Fruit fly (Drosophila melanogaster): ENCODE results near the gene CG45263.
A peak's percentile ranks its signal among the peaks of the same experiment; 100 is the strongest.

The CG45263 gene

DNA sequence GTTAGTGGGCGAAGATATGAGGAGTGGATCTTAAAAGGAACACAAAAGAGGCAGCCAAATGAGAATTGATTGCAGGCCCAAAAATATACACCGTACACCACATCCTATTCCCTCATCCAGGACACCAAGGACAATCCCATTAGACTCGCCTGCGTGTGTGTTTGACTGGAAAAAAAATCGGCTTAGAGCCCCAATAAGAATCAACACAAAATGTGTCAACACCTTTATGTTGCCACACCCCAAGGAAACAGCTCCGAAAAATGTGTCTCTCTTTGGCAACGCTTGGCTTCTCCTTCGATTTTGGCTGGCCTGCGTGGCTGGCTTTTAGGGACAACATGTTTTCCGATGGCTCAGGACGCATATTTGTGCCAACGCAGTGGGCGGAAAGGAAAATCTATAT, 13.5 kb downstream of the CG45263 start:
- TF ChIP-seq CTCF (optimal IDR thresholded peaks at IDR 0.05) (peak in 1 of 2 experiments; percentile 20), CG8478 (optimal IDR thresholded peaks at IDR 0.05) (no peak)

DNA sequence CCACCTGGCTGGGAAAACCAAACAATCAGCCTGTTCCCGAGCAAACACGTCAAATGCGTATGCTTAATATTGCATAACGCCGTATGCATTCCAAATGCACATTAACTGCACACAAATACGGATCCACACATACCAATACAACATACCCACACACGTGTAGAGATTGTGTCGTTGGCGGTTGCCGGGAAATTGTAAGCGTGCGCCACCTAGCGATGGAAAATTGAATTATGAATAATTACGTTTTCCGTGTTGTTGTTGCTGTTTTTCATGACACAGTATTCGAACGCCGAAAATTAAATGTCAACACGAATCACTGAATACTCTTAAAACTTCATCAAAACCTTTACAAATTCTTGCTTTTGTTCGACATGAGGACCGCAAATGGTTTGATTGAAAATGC, 21.0 kb downstream of the CG45263 start:
- TF ChIP-seq CTCF (optimal IDR thresholded peaks at IDR 0.05) (peak; percentile 79 to 83), CG8478 (optimal IDR thresholded peaks at IDR 0.05) (no peak)

DNA sequence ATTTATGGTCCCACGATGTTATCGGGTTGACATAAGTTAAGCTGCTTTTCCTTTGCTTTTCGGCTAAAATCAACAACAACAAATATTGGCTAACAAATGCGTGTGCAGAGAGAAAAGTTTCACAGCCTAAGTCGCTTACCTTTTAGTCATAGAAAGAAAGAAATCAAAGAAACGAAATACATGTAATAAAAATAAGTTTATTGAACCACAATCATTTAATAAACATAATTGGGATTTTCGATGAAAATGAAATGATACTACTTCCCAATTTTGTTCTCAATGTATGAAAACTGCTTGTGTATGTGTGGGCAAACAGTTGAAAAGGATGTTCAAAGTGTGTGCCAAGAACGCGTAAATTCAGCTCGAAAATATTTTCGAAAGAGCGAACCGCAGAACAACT, 24.1 kb downstream of the CG45263 start:
- TF ChIP-seq CTCF (optimal IDR thresholded peaks at IDR 0.05) (no peak), CG8478 (optimal IDR thresholded peaks at IDR 0.05) (no peak)

DNA sequence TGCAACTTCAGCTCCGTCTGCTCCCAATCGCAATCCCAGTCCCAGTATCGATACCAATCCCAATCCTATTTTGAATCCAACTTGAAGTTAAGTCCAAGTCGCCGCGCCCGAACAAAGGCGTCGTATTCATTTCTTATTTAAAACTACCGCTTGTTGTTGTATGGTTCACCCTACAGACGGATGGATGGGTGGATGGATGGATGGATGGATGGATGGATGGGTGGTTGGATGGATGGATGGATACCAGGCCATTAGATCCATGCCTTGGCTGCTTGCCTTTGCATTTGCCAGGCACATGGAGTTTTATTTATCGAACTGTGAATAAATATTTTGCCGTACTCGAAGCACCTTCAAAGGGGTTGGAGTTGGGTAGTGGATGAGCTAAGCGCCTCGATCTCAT, 28.5 kb downstream of the CG45263 start:
- no peak for TF ChIP-seq CTCF (optimal IDR thresholded peaks at IDR 0.05)
- no peak for TF ChIP-seq CG8478 (optimal IDR thresholded peaks at IDR 0.05)

DNA sequence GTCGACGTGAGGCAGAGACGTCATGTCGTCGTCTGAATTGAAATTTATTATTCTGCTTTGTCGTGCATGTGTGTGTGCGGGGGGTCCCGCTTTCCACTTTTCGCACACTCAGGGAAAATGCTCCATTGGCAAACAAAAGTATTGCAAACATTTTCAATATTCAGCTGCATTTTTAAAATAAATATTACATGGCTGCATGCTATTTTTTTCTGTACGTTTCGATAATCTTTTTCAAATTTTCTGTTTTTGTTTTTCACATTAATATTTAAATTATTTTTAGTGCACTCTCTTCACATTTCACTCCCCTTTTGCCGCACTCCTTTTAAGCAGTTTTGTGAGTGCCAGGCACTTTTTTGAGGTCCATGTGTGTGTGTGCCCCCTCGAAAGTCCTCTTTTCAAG, 32.0 kb downstream of the CG45263 start:
- no peak for TF ChIP-seq CG8478 (optimal IDR thresholded peaks at IDR 0.05)
- TF ChIP-seq CTCF (optimal IDR thresholded peaks at IDR 0.05), result no peak

DNA sequence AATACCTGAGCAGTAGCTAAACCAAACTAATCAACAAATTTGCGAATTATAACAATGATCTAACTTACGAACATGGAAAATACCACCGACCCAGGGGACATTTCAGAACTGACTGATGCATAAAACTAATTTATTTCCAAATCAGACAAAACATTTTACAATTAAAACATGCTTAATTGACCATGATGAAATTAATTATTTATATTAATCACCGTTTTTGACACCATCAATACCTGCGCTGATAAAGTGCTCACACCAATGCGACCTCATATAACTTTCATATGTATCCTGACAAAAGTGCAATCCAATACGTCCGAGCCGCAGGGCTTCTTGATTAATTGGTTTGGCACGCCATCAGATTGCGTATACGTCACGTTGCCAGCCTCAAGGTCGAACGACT, 56.9 kb downstream of the CG45263 start, which contains the start of gene Obp85a:
TSS of gene Obp85a (minus strand) at position 101 of the 400 bp plus-strand sequence.
- TF ChIP-seq CG8478 (optimal IDR thresholded peaks at IDR 0.05) (no peak), CTCF (optimal IDR thresholded peaks at IDR 0.05) (no peak)

DNA sequence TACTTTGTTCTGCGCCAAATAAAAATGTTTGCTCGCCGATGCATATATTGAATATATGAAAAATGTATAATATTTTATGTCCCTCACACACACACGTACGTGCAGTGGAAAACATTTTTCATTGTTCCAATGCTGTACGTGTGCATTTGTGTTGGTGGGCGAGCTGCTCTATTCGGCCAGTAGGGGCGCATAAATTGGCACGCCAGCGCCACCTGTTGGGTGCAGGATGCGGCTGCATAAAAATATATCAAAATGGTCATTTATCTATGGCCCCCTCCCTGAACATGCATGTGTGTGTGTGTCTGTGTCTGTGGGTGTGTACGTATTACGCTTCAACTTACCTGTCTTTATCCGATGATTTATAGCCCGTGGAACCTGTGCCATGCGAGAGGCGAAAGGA, 87.8 kb downstream of the CG45263 start:
- TF ChIP-seq CG8478 (optimal IDR thresholded peaks at IDR 0.05) (no peak), CTCF (optimal IDR thresholded peaks at IDR 0.05) (peak; percentile 85 to 87)

DNA sequence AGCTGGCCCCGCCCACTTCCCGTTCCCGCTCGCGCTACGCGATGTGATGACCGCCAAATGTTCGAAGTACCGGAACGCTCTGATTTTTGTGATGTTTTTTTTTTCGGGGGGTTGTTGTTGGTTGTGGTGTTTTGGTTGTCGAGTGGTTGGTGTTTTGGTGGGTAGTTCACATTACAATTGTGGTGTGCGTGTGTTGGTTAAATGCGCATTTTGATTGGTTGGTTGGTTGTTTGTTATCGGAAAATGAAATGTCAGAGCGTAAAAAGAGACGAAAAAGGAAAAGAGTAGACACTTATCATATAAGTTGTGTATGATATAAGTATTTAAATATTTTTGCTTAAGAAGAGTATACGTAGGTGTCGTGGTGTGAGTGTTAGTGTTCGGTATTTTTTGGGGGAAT, 108.9 kb downstream of the CG45263 start:
- TF ChIP-seq CTCF (optimal IDR thresholded peaks at IDR 0.05), result no peak
- no peak for TF ChIP-seq CG8478 (optimal IDR thresholded peaks at IDR 0.05)

DNA sequence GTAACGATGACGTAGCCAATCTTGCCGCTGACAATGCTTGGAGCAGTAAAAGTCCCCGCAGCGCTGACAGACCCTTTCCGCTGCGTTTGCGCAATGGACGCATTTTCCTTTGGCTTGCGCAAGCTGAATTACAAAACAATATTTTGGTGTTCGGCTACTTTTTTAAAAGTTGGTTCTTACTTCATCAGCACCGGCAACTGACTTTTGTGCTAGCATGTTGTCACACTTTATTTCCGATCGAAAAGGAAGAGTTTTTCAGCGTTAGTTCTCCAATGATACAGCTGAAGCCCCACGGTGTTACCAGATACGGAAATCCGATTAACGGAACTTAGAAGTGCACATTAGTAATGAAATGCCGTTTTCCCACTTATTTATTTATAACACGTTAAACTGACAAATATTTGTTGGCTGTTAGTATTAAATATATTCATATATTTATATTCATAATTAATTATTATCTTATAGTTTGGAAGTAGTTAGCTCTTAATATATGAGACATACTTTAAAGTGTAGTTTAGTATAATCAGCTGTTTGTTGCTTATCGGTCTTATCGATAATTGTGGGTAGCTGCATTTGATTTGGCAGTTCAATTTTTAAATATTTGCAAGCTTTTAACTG, 115.0 kb downstream of the CG45263 start, which contains the start of the genes Veneno and CG7963:
TSS of gene Veneno (minus strand) at position 296 of the 618 bp plus-strand sequence.
TSS of gene CG7963 (plus strand) at position 568 of the 618 bp plus-strand sequence.
- TF ChIP-seq CG8478 (optimal IDR thresholded peaks at IDR 0.05), result no peak
- no peak for TF ChIP-seq CTCF (optimal IDR thresholded peaks at IDR 0.05)

DNA sequence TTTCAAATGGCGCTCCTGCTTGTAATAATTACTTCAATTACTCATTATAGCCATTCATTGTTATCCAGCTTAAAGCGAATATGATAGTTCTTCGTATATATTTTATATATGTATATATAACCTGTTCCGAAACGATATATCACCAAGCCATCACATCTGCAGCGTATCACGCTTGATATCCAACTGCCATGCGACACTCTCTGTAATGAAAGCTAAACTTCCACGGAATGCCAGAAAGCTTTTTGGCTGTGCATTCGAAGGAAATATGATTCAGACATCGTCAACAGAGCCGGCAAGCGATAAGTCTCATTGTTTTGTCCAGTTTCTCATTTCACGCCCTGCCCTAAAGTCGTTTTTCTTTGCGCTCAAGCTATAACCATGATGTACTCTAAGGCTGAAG, 119.4 kb downstream of the CG45263 start:
- TF ChIP-seq CG8478 (optimal IDR thresholded peaks at IDR 0.05) (no peak), CTCF (optimal IDR thresholded peaks at IDR 0.05) (no peak)

DNA sequence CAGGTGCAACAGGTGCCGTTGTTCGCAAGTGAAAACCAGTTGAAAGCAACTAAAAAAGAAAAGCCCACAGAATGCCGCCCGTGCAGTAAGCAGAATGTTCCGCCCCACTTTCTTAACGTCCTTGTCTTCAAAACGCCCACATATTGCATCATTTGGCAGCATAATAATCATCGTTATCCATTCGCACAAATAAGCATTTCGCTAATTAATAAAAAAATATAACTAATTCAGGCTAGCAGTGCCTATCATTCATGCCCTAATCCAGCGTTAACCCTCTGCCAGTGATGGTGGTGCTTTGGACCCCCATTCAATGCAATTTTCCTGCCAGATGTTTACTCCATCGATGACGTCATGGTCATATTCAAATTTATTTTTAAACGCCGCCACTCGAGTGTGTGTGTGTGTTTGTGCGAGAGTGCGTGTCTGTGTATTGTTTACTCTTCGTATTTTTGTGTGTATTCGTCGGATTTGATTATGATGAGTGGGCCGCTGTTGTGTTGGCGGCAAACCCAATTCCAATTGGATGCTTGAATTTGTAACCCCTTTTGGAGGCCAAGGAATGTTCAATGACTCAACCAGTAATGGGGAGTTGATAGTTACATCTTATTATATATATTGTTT, 119.9 kb downstream of the CG45263 start:
- no peak for TF ChIP-seq CG8478 (optimal IDR thresholded peaks at IDR 0.05)
- no peak for TF ChIP-seq CTCF (optimal IDR thresholded peaks at IDR 0.05)

DNA sequence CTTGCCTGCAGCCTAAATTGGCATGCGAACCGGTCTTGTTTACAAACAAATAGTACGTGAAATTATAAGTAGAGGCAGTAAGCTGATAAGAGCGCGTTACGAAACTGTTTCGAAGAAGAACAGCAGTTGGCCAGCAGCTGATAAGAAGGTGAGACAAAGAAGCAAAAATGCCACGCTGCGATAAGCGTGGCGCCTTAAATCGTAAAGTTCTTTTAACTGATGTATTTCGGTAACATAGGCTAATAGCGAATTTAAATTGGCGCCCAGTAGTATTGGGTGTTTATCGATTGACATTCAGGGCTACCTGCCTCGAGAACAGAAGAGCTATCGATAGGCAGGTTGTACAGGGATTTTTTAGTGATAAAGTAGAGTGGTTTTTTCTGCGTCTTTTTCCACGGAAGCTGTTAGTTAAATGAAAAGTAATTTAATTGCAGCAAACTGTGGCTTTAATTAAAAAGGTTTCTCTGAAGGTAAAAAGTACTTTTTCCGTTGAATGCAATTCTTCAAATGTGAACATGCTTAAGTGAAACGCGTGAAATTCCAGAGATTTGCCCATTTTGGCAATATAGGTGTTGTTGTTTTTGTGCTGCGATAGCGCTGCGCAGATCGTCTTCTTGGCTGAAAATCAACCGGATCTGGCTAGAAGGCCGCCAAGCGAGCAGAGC, 120.7 kb downstream of the CG45263 start, which contains the start of gene stck:
TSS of gene stck (plus strand) at position 353 of the 665 bp plus-strand sequence.
- TF ChIP-seq CTCF (optimal IDR thresholded peaks at IDR 0.05), result peak in 1 of 2 experiments; percentile 25
- no peak for TF ChIP-seq CG8478 (optimal IDR thresholded peaks at IDR 0.05)

DNA sequence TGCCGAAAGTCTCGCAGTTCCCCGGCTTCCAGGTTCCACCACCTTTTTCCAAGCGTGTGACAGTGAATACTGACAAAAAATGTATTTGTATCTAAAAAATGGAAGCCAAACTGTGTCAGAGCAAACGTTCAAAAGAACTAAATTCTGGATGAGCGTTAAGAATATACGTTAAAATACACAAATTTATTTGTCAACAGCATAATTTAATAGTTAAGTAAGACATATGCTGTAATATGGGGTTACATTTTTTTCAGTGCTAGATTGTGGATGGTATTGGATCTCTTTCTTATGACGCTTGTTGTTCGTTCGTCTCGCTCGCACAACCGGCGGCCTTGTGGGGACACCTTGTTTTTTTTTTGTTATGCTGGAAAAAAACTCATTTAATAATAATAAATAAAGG, 121.8 kb downstream of the CG45263 start:
- TF ChIP-seq CG8478 (optimal IDR thresholded peaks at IDR 0.05) (no peak), CTCF (optimal IDR thresholded peaks at IDR 0.05) (no peak)

DNA sequence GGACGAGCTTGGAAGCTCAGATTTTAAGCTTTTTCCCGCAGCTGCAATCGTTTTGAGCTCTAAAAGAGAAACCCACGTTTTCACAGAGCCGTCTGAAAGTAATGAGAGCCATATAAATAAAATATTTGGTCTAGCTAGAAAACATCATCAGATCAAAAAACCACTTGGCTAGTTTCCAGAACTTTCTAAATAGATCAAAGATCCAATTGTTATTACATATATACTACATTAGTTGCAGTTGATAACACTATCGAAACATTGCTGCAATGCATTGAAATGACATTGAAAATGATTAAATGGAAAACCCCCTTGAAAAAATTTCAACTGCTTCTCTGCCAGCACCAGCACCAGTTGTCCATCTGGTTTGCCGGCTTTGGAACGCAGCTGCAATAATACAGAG, 122.4 kb downstream of the CG45263 start:
- TF ChIP-seq CTCF (optimal IDR thresholded peaks at IDR 0.05), result no peak
- TF ChIP-seq CG8478 (optimal IDR thresholded peaks at IDR 0.05), result no peak

DNA sequence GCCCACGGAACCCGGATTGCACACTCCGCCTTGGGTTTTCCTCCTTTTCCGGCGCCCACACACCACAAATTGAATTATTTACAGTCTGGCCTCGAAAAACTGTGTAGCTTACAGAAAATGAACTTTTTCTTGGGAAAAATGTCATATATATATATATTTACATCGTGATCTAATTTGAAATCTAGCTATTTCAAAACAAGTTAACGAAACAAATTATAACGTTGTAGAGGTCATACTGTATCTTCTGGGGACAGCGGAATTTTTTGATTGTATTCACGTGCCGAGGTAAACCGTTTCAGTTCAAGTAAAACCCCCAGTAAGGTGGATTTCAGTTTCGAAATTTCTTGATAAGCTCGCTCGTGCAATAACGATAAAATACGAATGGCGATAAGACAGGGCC, 123.0 kb downstream of the CG45263 start:
- no peak for TF ChIP-seq CG8478 (optimal IDR thresholded peaks at IDR 0.05)

DNA sequence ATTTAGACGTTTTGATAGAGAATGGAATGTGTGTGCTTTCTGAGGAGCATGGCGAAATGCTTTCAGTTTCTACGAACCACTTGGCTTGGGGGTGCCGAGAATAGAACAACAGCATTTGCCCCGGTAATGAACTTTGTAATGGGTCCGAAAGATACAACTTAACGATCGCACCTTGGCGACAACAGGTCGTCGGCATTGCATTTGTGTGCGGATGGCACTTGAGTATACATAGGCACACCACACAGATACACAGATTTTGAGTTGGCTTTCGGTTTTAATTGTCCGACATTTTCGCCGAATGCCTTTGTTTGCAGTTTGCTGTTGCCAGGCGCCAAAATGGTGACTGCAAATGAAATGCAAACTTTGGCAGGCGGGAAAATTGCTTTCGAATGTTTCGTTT, 123.4 kb downstream of the CG45263 start:
- TF ChIP-seq CTCF (optimal IDR thresholded peaks at IDR 0.05) (no peak), CG8478 (optimal IDR thresholded peaks at IDR 0.05) (no peak)
